Fruit fly (Drosophila melanogaster): Measurements from ENCODE around the gene CG1812.

CG1812 gene

dm6 chrX:20511382-20511853, at the start of gene CG1812:
Gene CG1812, plus strand, starts transcription at chrX:20511544.
- no peak for TF ChIP-seq usp (GFP tag; optimal IDR thresholded peaks at IDR 0.05)
- TF ChIP-seq Dll (optimal IDR thresholded peaks at IDR 0.05) = no peak
- no peak for TF ChIP-seq pan (optimal IDR thresholded peaks at IDR 0.05)
- TF ChIP-seq psq (optimal IDR thresholded peaks at IDR 0.05) = no peak
- TF ChIP-seq CG8478 (optimal IDR thresholded peaks at IDR 0.05) = no peak
- TF ChIP-seq EcR (GFP tag; optimal IDR thresholded peaks at IDR 0.05) = no peak

dm6 chrX:20466382-20466928, 44.9 kb upstream of the CG1812 start:
- TF ChIP-seq psq (optimal IDR thresholded peaks at IDR 0.05) = no peak
- no peak for TF ChIP-seq Dll (optimal IDR thresholded peaks at IDR 0.05)

- no peak for TF ChIP-seq EcR (GFP tag; optimal IDR thresholded peaks at IDR 0.05)
Measured at dm6 chrX:20467155-20467554, 44.2 kb upstream of the CG1812 start, which contains the start of gene GstT3. Gene GstT3, plus strand, starts transcription at chrX:20467455.

DNA sequence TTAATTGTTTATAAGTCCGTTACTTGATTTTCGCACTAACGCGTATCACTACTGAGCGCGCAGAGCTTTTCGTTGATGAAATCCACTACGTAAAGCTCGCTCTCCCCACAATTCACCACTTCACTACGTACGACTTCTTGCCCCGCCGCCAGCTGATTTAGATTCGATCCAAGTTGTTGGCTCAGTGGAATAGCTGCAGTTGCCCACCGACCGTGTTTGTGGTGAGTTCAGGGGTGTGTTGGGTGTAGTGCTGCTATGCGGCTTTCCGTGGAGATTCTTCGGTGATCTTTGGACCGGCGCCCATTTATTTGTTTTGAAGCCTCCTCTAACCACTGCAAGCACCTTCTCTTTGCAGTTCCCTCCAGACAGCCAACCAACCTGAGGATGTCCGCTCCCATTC, 43.2 kb upstream of the CG1812 start:
- TF ChIP-seq psq (optimal IDR thresholded peaks at IDR 0.05) = no peak
- no peak for TF ChIP-seq CG8478 (optimal IDR thresholded peaks at IDR 0.05)
- no peak for TF ChIP-seq EcR (GFP tag; optimal IDR thresholded peaks at IDR 0.05)
- no peak for TF ChIP-seq usp (GFP tag; optimal IDR thresholded peaks at IDR 0.05)
- no peak for TF ChIP-seq Dll (optimal IDR thresholded peaks at IDR 0.05)
- no peak for TF ChIP-seq pan (optimal IDR thresholded peaks at IDR 0.05)

dm6 chrX:20470701-20471100, 40.6 kb upstream of the CG1812 start:
- TF ChIP-seq usp (GFP tag; optimal IDR thresholded peaks at IDR 0.05) (no peak), Dll (optimal IDR thresholded peaks at IDR 0.05) (no peak), CG8478 (optimal IDR thresholded peaks at IDR 0.05) (no peak), psq (optimal IDR thresholded peaks at IDR 0.05) (no peak), EcR (GFP tag; optimal IDR thresholded peaks at IDR 0.05) (no peak), pan (optimal IDR thresholded peaks at IDR 0.05) (no peak)

DNA sequence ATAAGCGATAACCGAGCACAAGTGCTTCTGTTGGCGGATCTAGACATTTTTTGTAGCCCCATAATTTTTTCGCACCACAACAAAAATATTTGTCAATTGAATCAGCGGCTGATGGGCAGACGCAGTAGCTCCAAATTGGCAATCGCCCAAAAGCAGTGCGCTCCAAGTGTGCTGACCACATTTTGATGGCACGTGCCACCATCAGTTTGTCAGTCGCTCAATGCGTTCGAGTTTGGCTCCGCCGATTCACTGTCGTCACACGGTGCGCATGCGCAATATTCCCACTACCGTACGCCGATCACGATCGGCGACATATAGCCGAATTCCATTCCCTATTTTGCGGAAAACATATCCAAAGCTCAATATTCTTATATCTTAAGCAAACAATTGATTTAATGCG, 32.7 kb upstream of the CG1812 start:
- TF ChIP-seq CG8478 (optimal IDR thresholded peaks at IDR 0.05) = no peak
- no peak for TF ChIP-seq pan (optimal IDR thresholded peaks at IDR 0.05)
- TF ChIP-seq Dll (optimal IDR thresholded peaks at IDR 0.05) = no peak
- no peak for TF ChIP-seq EcR (GFP tag; optimal IDR thresholded peaks at IDR 0.05)
- TF ChIP-seq usp (GFP tag; optimal IDR thresholded peaks at IDR 0.05) = no peak
- no peak for TF ChIP-seq psq (optimal IDR thresholded peaks at IDR 0.05)

- no peak for TF ChIP-seq usp (GFP tag; optimal IDR thresholded peaks at IDR 0.05)
- TF ChIP-seq Dll (optimal IDR thresholded peaks at IDR 0.05) = no peak
- no peak for TF ChIP-seq psq (optimal IDR thresholded peaks at IDR 0.05)
- TF ChIP-seq pan (optimal IDR thresholded peaks at IDR 0.05) = no peak
- TF ChIP-seq CG8478 (optimal IDR thresholded peaks at IDR 0.05) = no peak
- TF ChIP-seq EcR (GFP tag; optimal IDR thresholded peaks at IDR 0.05) = no peak
Measured at dm6 chrX:20480382-20480781, 31.0 kb upstream of the CG1812 start.

DNA sequence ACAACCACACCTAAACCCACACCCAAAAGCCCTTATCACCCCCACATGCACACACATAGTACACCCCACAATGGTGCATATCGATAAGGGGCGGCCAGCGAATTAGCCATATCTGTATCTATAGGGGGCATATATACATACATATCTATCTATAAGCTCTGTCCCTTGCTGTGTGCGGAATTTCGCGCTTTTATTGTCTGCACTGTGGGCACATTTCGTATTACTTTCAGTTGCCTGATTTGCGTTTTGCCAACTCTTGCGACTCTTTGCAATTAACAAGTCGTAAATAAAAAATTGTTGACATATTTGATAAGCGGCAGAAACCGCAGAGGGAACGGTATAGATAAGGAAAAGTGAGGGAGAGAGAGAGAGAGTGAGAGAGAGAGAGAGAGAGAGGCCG, 29.9 kb upstream of the CG1812 start:
- no peak for TF ChIP-seq Dll (optimal IDR thresholded peaks at IDR 0.05)
- TF ChIP-seq CG8478 (optimal IDR thresholded peaks at IDR 0.05) = no peak
- no peak for TF ChIP-seq psq (optimal IDR thresholded peaks at IDR 0.05)
- TF ChIP-seq EcR (GFP tag; optimal IDR thresholded peaks at IDR 0.05) = no peak

DNA sequence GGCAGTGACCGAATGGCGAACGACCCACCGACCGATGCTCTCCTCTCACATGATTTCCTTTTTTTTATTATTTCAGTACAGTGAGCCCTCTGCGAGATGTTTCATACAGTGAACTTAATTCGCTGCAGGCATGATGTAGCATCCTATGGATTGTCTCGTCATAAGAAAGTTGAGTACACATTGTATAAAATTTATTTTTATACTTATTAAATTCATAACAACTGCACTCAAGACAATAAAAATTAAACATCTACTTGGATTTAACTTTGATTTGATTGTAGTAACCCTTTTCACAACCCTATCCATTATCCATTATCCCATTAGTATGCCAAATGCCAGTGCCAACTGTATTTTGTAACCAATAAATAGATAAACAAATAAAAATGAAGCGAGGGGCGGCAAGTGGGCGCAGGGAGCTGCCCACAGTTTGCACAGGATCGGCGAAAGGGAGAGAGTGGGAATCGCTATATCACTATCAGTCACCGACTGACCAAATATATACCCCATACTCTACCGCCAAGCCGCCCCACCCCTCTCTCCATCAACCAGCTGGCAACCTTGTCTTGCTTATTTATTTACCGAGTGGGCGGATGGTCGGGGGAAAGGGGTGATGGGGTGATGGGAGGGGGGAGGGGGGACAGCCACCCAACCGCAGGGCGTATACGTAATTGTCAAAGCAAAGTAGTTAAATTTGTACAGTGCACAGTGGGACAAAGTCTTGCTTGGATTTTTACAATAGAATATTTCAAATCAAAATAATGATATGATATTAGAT, 28.4 kb upstream of the CG1812 start:
- no peak for TF ChIP-seq psq (optimal IDR thresholded peaks at IDR 0.05)

- no peak for TF ChIP-seq psq (optimal IDR thresholded peaks at IDR 0.05)
- TF ChIP-seq pan (optimal IDR thresholded peaks at IDR 0.05) = no peak
- no peak for TF ChIP-seq EcR (GFP tag; optimal IDR thresholded peaks at IDR 0.05)
- TF ChIP-seq usp (GFP tag; optimal IDR thresholded peaks at IDR 0.05) = no peak
- TF ChIP-seq Dll (optimal IDR thresholded peaks at IDR 0.05) = no peak
- TF ChIP-seq CG8478 (optimal IDR thresholded peaks at IDR 0.05) = no peak
Measured at dm6 chrX:20485880-20486279, 25.5 kb upstream of the CG1812 start, which contains the start of gene CG15461. Gene CG15461, plus strand, starts transcription at chrX:20486180.

dm6 chrX:20488701-20489122, 22.6 kb upstream of the CG1812 start:
- TF ChIP-seq psq (optimal IDR thresholded peaks at IDR 0.05) = no peak
- no peak for TF ChIP-seq EcR (GFP tag; optimal IDR thresholded peaks at IDR 0.05)
- TF ChIP-seq Dll (optimal IDR thresholded peaks at IDR 0.05) = no peak
- no peak for TF ChIP-seq pan (optimal IDR thresholded peaks at IDR 0.05)
- TF ChIP-seq CG8478 (optimal IDR thresholded peaks at IDR 0.05) = no peak
- TF ChIP-seq usp (GFP tag; optimal IDR thresholded peaks at IDR 0.05) = no peak

- TF ChIP-seq pan (optimal IDR thresholded peaks at IDR 0.05) = peak; percentile 72
- TF ChIP-seq EcR (GFP tag; optimal IDR thresholded peaks at IDR 0.05) = no peak
- TF ChIP-seq psq (optimal IDR thresholded peaks at IDR 0.05) = no peak
- TF ChIP-seq Dll (optimal IDR thresholded peaks at IDR 0.05) = no peak
- TF ChIP-seq CG8478 (optimal IDR thresholded peaks at IDR 0.05) = no peak
- no peak for TF ChIP-seq usp (GFP tag; optimal IDR thresholded peaks at IDR 0.05)
Measured at dm6 chrX:20489382-20489994, 21.9 kb upstream of the CG1812 start.

DNA sequence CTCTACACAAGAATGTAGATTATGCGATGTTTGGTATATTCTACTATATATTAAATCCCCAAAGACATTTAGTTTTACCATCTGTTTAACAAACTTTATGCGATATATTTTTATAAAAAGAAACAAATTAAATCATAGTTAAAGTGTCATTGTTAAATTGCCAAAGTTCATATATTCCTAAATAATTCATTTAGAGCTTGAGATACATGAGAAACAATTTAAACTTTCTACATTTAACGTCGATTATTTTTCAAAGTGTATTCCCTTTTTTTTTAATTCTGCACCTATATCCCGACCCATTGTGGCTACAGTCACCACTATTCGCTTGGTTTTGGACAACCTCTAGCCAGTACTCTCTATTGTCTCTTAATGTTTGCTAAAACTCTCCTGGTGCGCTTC, 21.4 kb upstream of the CG1812 start:
- TF ChIP-seq pan (optimal IDR thresholded peaks at IDR 0.05) (no peak), EcR (GFP tag; optimal IDR thresholded peaks at IDR 0.05) (no peak), usp (GFP tag; optimal IDR thresholded peaks at IDR 0.05) (no peak), CG8478 (optimal IDR thresholded peaks at IDR 0.05) (no peak), Dll (optimal IDR thresholded peaks at IDR 0.05) (no peak), psq (optimal IDR thresholded peaks at IDR 0.05) (no peak)
